Fruit fly (Drosophila melanogaster): ENCODE results near the gene bocks.

Gene bocks

dm6 chr3R:9618331-9618730 lies 27.5 kb upstream of the bocks start (continued):
- peak; percentile 73 for TF ChIP-seq CG8388 (GFP tag; optimal IDR thresholded peaks at IDR 0.05)
- TF ChIP-seq jumu (GFP tag; optimal IDR thresholded peaks at IDR 0.05) = peak; percentile 68
- TF ChIP-seq Poxn (GFP tag; IDR thresholded peaks at IDR 0.05) = no peak
- peak; percentile 70 for TF ChIP-seq PHDP (tag; optimal IDR thresholded peaks at IDR 0.05)
- peak; percentile 52; the same call in 1 of the 3 replicates for TF ChIP-seq CG11093 (GFP tag; IDR thresholded peaks at IDR 0.05)
- peak; percentile 86 for TF ChIP-seq sisA (GFP tag; IDR thresholded peaks at IDR 0.05)
- no peak for TF ChIP-seq CG7928 (GFP tag; optimal IDR thresholded peaks at IDR 0.05)
- TF ChIP-seq CG11456 (GFP tag; IDR thresholded peaks at IDR 0.05) = peak; percentile 79; the same call in 2 of the 3 replicates
- TF ChIP-seq lmd (GFP tag; IDR thresholded peaks at IDR 0.05) = peak; percentile 84
- TF ChIP-seq nerfin-1 (tag; optimal IDR thresholded peaks at IDR 0.05) = peak; percentile 51
- no peak for TF ChIP-seq Stat92E (GFP tag; optimal IDR thresholded peaks at IDR 0.05)
- TF ChIP-seq vnd (GFP tag; IDR thresholded peaks at IDR 0.05; ENCODE audit: partially characterized antibody) = no peak
- TF ChIP-seq salm (tag; optimal IDR thresholded peaks at IDR 0.05) = peak; percentile 31
- TF ChIP-seq CG13624 (GFP tag; optimal IDR thresholded peaks at IDR 0.05) = peak; percentile 58
- TF ChIP-seq Atf-2 (GFP tag; optimal IDR thresholded peaks at IDR 0.05) = peak; percentile 58
- no peak for TF ChIP-seq nerfin-2 (GFP tag; IDR thresholded peaks at IDR 0.05; ENCODE audit: partially characterized antibody)
- TF ChIP-seq oc (tag; optimal IDR thresholded peaks at IDR 0.05) = peak; percentile 67
- peak; percentile 63 for TF ChIP-seq CG14710 (tag; optimal IDR thresholded peaks at IDR 0.05)
- no peak; the same call in none of the 2 replicates for TF ChIP-seq CG6272 (GFP tag; IDR thresholded peaks at IDR 0.05)
- no peak for TF ChIP-seq cad (GFP tag; optimal IDR thresholded peaks at IDR 0.05)
- peak; percentile 60 for TF ChIP-seq Dad (GFP tag; optimal IDR thresholded peaks at IDR 0.05)
- peak; percentile 88 for TF ChIP-seq CG17328 (GFP tag; IDR thresholded peaks at IDR 0.05)
- no peak for TF ChIP-seq CG7271 (tag; optimal IDR thresholded peaks at IDR 0.05)
- peak; percentile 95 for TF ChIP-seq Med (GFP tag)
- TF ChIP-seq Xbp1 (GFP tag; optimal IDR thresholded peaks at IDR 0.05) = peak; percentile 82
- TF ChIP-seq CG2875 (GFP tag; optimal IDR thresholded peaks at IDR 0.05) = peak; percentile 59
- 0 out of 2 replicates have a peak, but pooled peaks have one; percentile 21 for TF ChIP-seq CG43689 (GFP tag; IDR thresholded peaks at IDR 0.05)

- TF ChIP-seq Vsx1 (GFP tag; optimal IDR thresholded peaks at IDR 0.05) (peak; percentile 26), tap (tag; optimal IDR thresholded peaks at IDR 0.05) (peak; percentile 20), CG13775 (GFP tag; optimal IDR thresholded peaks at IDR 0.05) (peak; percentile 22), ewg (GFP tag; optimal IDR thresholded peaks at IDR 0.05) (peak; percentile 65), CG1792 (GFP tag; optimal IDR thresholded peaks at IDR 0.05) (peak; percentile 59), CG17829 (tag; optimal IDR thresholded peaks at IDR 0.05) (peak; percentile 24), Side (GFP tag; optimal IDR thresholded peaks at IDR 0.05) (peak; percentile 43), gro (GFP tag; optimal IDR thresholded peaks at IDR 0.05) (peak; percentile 16), Awh (GFP tag; IDR thresholded peaks at IDR 0.05) (0 out of 2 replicates have a peak, but pooled peaks have one; percentile 44), CG14710 (tag; optimal IDR thresholded peaks at IDR 0.05) (peak; percentile 12), klu (GFP tag; IDR thresholded peaks at IDR 0.05) (0 out of 2 replicates have a peak, but pooled peaks have one; percentile 33), CG4854 (GFP tag; optimal IDR thresholded peaks at IDR 0.05) (peak; percentile 39), Oaz (GFP tag; IDR thresholded peaks at IDR 0.05) (no peak), Drgx (GFP tag; IDR thresholded peaks at IDR 0.05) (peak; percentile 96), CG8290 (GFP tag; optimal IDR thresholded peaks at IDR 0.05) (no peak), CG8290 (tag; optimal IDR thresholded peaks at IDR 0.05) (peak in 1 of 2 experiments; percentile 41), CG10979 (tag; optimal IDR thresholded peaks at IDR 0.05) (peak; percentile 57), eyg (GFP tag; optimal IDR thresholded peaks at IDR 0.05) (peak; percentile 43), Adf1 (GFP tag; IDR thresholded peaks at IDR 0.05) (no peak; the same call in 1 of the 2 replicates), MTF-1 (GFP tag; optimal IDR thresholded peaks at IDR 0.05; ENCODE audit: borderline replicate concordance) (peak; percentile 7), Sox102F (GFP tag; optimal IDR thresholded peaks at IDR 0.05) (peak; percentile 82), slbo (GFP tag; IDR thresholded peaks at IDR 0.05) (peak; percentile 63; the same call in 1 of the 2 replicates), CG31388 (GFP tag; optimal IDR thresholded peaks at IDR 0.05) (peak; percentile 13), MESR4 (GFP tag; optimal IDR thresholded peaks at IDR 0.05) (no peak), org-1 (GFP tag; optimal IDR thresholded peaks at IDR 0.05) (peak; percentile 53), tgo (GFP tag; IDR thresholded peaks at IDR 0.05) (peak; percentile 66)
Measured at dm6 chr3R:9613124-9613523, 22.3 kb upstream of the bocks start.

Measured in whole organism, embryonic.